Worm (Caenorhabditis elegans) whole organism, young adult: Measurements from ENCODE around the gene ubq-1.
A peak's percentile ranks its signal among the peaks of the same experiment; 100 is the strongest.

Experiments
- F33H1.4 ChIP-seq: fragments of 200-800 bp; sonication (Bioruptor generic); IDR thresholded peaks from 2 replicates; pipeline ENCODE4 v1.3.6; 2022; ENCODE audit warnings: missing genetic modification reagents, missing genetic modification characterization, missing compliant biosample characterization
- him-1 ChIP-seq: sonication (generic microtip); optimal IDR thresholded peaks from 2 replicates; lab custom pipeline; 2016; ENCODE audit warnings: missing genotype, missing genetic modification reagents, missing genetic modification characterization, missing compliant biosample characterization
- sptf-2 ChIP-seq: fragments of 200-800 bp; sonication (Bioruptor generic); optimal IDR thresholded peaks from 2 replicates; lab custom pipeline; 2018; ENCODE audit warnings: mild to moderate bottlenecking, missing genetic modification characterization, missing compliant biosample characterization

- TF ChIP-seq sptf-2 (GFP tag; lab: Kevin White, UChicago) (no peak), him-1 (tag; lab: Kevin White, UChicago) (no peak), F33H1.4 (GFP tag; lab: Robert Waterston, UW) (peak; percentile 32; the same call in 1 of the 2 replicates)
Measured at ce11 chrIII:5925724-5926123, 14.3 kb upstream of the ubq-1 start, which contains the start of the genes dnc-2 and bcl-7.
